Fruit fly (Drosophila melanogaster): ENCODE data around the gene CG4768.

Gene CG4768

DNA sequence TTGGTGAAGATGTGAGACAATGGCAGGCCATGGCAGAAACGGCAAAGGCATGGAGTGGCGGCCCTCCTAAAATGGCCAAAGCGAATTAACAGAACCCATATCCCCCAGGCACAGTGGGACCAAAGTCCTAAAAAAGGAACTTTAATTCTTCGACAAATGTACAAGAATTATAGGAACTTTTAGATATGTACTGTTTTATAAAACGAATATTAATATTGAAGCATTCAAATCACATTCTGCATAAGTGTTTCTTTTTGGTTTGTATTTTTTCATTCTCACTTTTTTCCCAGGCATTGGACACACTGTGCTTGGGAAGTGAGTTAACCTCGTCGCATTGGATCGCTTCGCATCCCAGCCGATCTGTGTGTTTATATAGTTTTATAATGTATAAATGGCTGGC lies 27.0 kb upstream of the CG4768 start:
- no peak for TF ChIP-seq CG2889 (GFP tag; IDR thresholded peaks at IDR 0.05)
- peak; percentile 26; the same call in 1 of the 3 replicates for TF ChIP-seq dysf (GFP tag; IDR thresholded peaks at IDR 0.05)
- peak; percentile 60 for TF ChIP-seq Ets65A (GFP tag)
- 0 out of 3 replicates have a peak, but pooled peaks have one; percentile 13 for TF ChIP-seq zfh1 (GFP tag; IDR thresholded peaks at IDR 0.05)
- no peak for TF ChIP-seq CG31224 (GFP tag; IDR thresholded peaks at IDR 0.05)
- peak; percentile 18 for TF ChIP-seq CG7839 (tag; optimal IDR thresholded peaks at IDR 0.05)
- TF ChIP-seq CG12219 (GFP tag; optimal IDR thresholded peaks at IDR 0.05): no peak
- TF ChIP-seq CG11504 (tag; optimal IDR thresholded peaks at IDR 0.05): peak; percentile 14
- peak; percentile 32; the same call in 1 of the 2 replicates for TF ChIP-seq Drgx (GFP tag; IDR thresholded peaks at IDR 0.05)
- no peak for TF ChIP-seq pita (GFP tag; optimal IDR thresholded peaks at IDR 0.05)
- peak; percentile 12 for TF ChIP-seq gem (tag; optimal IDR thresholded peaks at IDR 0.05)
- no peak for TF ChIP-seq Dip3 (GFP tag; optimal IDR thresholded peaks at IDR 0.05)
- TF ChIP-seq dmrt99B (tag; optimal IDR thresholded peaks at IDR 0.05): peak; percentile 23
- peak; percentile 76 for TF ChIP-seq sens (GFP tag)
- TF ChIP-seq Med (GFP tag): peak; percentile 80
- 0 out of 2 replicates have a peak, but pooled peaks have one; percentile 38 for TF ChIP-seq Ptx1 (GFP tag; IDR thresholded peaks at IDR 0.05)
- peak; percentile 6 for TF ChIP-seq CG18262 (tag; optimal IDR thresholded peaks at IDR 0.05)
- TF ChIP-seq h (optimal IDR thresholded peaks at IDR 0.05): no peak
- peak; percentile 3 for TF ChIP-seq grau (tag; optimal IDR thresholded peaks at IDR 0.05)
- 0 out of 2 replicates have a peak, but pooled peaks have one; percentile 21 for TF ChIP-seq Ada2b (GFP tag; IDR thresholded peaks at IDR 0.05)
- TF ChIP-seq pnt (GFP tag; optimal IDR thresholded peaks at IDR 0.05): no peak
- peak; percentile 35; the same call in 1 of the 2 replicates for TF ChIP-seq CG31441 (GFP tag; IDR thresholded peaks at IDR 0.05)
- TF ChIP-seq row (GFP tag; IDR thresholded peaks at IDR 0.05): 0 out of 3 replicates have a peak, but pooled peaks have one; percentile 14
- TF ChIP-seq CG2712 (tag; optimal IDR thresholded peaks at IDR 0.05): peak; percentile 15

dm6 chrX:16765809-16766208 lies 26.1 kb upstream of the CG4768 start:
- peak; percentile 23 for TF ChIP-seq CG11504 (tag; optimal IDR thresholded peaks at IDR 0.05)
- no peak for TF ChIP-seq scrt (GFP tag; optimal IDR thresholded peaks at IDR 0.05)
- peak; percentile 39; the same call in 1 of the 2 replicates for TF ChIP-seq Drgx (GFP tag; IDR thresholded peaks at IDR 0.05)
- peak; percentile 8 for TF ChIP-seq Sox102F (GFP tag; optimal IDR thresholded peaks at IDR 0.05)
- TF ChIP-seq br (optimal IDR thresholded peaks at IDR 0.05): no peak
- TF ChIP-seq Hr51 (GFP tag; optimal IDR thresholded peaks at IDR 0.05): peak in 1 of 2 experiments; percentile 14
- peak in 1 of 2 experiments; percentile 4 for TF ChIP-seq Pdp1 (GFP tag; optimal IDR thresholded peaks at IDR 0.05)
- TF ChIP-seq gem (tag; optimal IDR thresholded peaks at IDR 0.05): peak; percentile 28
- peak; percentile 43 for TF ChIP-seq sens (GFP tag)
- TF ChIP-seq CG34376 (GFP tag; optimal IDR thresholded peaks at IDR 0.05): no peak

DNA sequence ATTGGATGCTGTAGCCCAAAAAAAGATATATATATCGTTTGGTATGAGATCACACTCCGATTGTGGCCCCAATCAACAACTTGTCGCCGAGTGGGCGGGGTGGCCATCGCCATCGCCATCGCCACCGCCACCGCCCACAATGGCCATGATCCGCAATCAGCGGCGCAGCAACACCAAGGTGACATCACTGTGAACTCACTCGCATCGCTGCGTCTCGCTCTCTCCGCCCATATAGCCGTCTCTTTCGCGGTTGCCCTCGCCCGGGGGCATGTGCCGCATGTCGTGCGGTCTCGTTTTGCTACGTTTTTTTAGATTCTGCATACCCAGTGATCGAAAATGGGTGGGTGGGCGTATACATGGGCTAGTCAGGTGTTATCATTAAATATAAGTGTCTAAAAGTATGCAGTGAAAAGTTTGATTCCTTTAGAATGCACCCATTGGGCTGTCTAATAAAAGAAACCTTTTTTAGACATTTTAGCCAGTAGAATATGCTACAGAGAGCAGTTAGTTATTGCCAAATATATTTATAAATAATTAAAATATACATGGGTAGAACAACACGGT lies 25.0 kb upstream of the CG4768 start:
- TF ChIP-seq MESR4 (GFP tag; optimal IDR thresholded peaks at IDR 0.05): no peak
- peak; percentile 26 for TF ChIP-seq cwo (GFP tag; optimal IDR thresholded peaks at IDR 0.05)
- no peak for TF ChIP-seq D19B (GFP tag; optimal IDR thresholded peaks at IDR 0.05)
- TF ChIP-seq ash1 (GFP tag; optimal IDR thresholded peaks at IDR 0.05): no peak
- TF ChIP-seq H15 (GFP tag; IDR thresholded peaks at IDR 0.05): no peak
- peak; percentile 71; the same call in 2 of the 3 replicates for TF ChIP-seq CG6175 (GFP tag; IDR thresholded peaks at IDR 0.05)
- no peak for TF ChIP-seq CG13424 (tag; optimal IDR thresholded peaks at IDR 0.05)
- TF ChIP-seq Awh (GFP tag; IDR thresholded peaks at IDR 0.05): no peak
- TF ChIP-seq tll (GFP tag; optimal IDR thresholded peaks at IDR 0.05): no peak
- TF ChIP-seq Dad (GFP tag; optimal IDR thresholded peaks at IDR 0.05): no peak
- peak; percentile 19 for TF ChIP-seq sd (tag; optimal IDR thresholded peaks at IDR 0.05)
- peak; percentile 38 for TF ChIP-seq CG10543 (GFP tag; optimal IDR thresholded peaks at IDR 0.05)
- no peak for TF ChIP-seq CG8290 (GFP tag; optimal IDR thresholded peaks at IDR 0.05)
- peak; percentile 50 to 69 for TF ChIP-seq CG8290 (tag; optimal IDR thresholded peaks at IDR 0.05)
- TF ChIP-seq Med (GFP tag): peak; percentile 42
- TF ChIP-seq CG12769 (tag; optimal IDR thresholded peaks at IDR 0.05): peak; percentile 54
- no peak for TF ChIP-seq Ravus (GFP tag; IDR thresholded peaks at IDR 0.05)
- no peak for TF ChIP-seq CG3407 (GFP tag; optimal IDR thresholded peaks at IDR 0.05)
- no peak for TF ChIP-seq cad (GFP tag; optimal IDR thresholded peaks at IDR 0.05)
- TF ChIP-seq CG18476 (GFP tag; optimal IDR thresholded peaks at IDR 0.05): no peak

Data from whole organism, embryonic.